Fruit fly (Drosophila melanogaster) whole organism, embryonic: Measurements from ENCODE around the gene Jupiter.

Source experiments
- Atf6 ChIP-seq: fragments of 200-800 bp; sonication (Bioruptor generic); IDR thresholded peaks from 2 replicates; pipeline ENCODE4 v1.3.6; 2022; ENCODE audit warnings: missing biosample characterization, missing genetic modification characterization
- BEAF-32 ChIP-seq: fragments of 200-800 bp; sonication (Bioruptor generic); optimal IDR thresholded peaks from 3 replicates; lab custom pipeline; 2017; ENCODE audit warnings: missing biosample characterization, missing genetic modification characterization, mild to moderate bottlenecking, moderate library complexity, missing genetic modification reagents
- CG10543 ChIP-seq: fragments of 200-800 bp; sonication (Bioruptor generic); optimal IDR thresholded peaks from 3 replicates; lab custom pipeline; 2017; ENCODE audit warnings: missing biosample characterization, mild to moderate bottlenecking, missing genetic modification characterization, moderate library complexity
- CG10979 ChIP-seq: fragments of 200-800 bp; sonication (Bioruptor generic); optimal IDR thresholded peaks from 2 replicates; lab custom pipeline; 2018; ENCODE audit warnings: missing biosample characterization, mild to moderate bottlenecking, missing genetic modification characterization, moderate library complexity
- CG1233 ChIP-seq: fragments of 200-800 bp; sonication (Bioruptor generic); optimal IDR thresholded peaks from 4 replicates; lab custom pipeline; 2018; ENCODE audit warnings: missing biosample characterization, mild to moderate bottlenecking, missing genetic modification characterization
- CG12744 ChIP-seq: fragments of 200-800 bp; sonication (Bioruptor generic); optimal IDR thresholded peaks from 2 replicates; lab custom pipeline; 2016; ENCODE audit warnings: missing biosample characterization, missing genetic modification characterization
- CG13775 ChIP-seq: fragments of 200-800 bp; sonication (Bioruptor generic); optimal IDR thresholded peaks from 3 replicates; lab custom pipeline; 2017; ENCODE audit warnings: missing biosample characterization, mild to moderate bottlenecking, missing genetic modification characterization
- CG14965 ChIP-seq: fragments of 200-800 bp; sonication (Bioruptor generic); optimal IDR thresholded peaks from 2 replicates; lab custom pipeline; 2016; ENCODE audit warnings: missing biosample characterization, missing genetic modification characterization, borderline replicate concordance
- CG15479 ChIP-seq: fragments of 200-800 bp; sonication (Bioruptor generic); optimal IDR thresholded peaks from 3 replicates; lab custom pipeline; 2019; ENCODE audit warnings: missing biosample characterization, mild to moderate bottlenecking, missing genetic modification characterization, moderate library complexity
- CG1602 ChIP-seq: fragments of 200-800 bp; sonication (Bioruptor generic); optimal IDR thresholded peaks from 3 replicates; lab custom pipeline; 2016; ENCODE audit warnings: missing biosample characterization, missing genetic modification characterization
- CG17802 ChIP-seq: fragments of 200-800 bp; sonication (Bioruptor generic); optimal IDR thresholded peaks from 2 replicates; lab custom pipeline; 2018; ENCODE audit warnings: missing biosample characterization, mild to moderate bottlenecking, missing genetic modification characterization, moderate library complexity
- CG2116 ChIP-seq: fragments of 200-800 bp; sonication (Bioruptor generic); optimal IDR thresholded peaks from 3 replicates; lab custom pipeline; 2018; ENCODE audit warnings: missing biosample characterization, mild to moderate bottlenecking, missing genetic modification characterization
- CG30403 ChIP-seq: fragments of 200-800 bp; sonication (Bioruptor generic); optimal IDR thresholded peaks from 3 replicates; lab custom pipeline; 2016; ENCODE audit warnings: missing biosample characterization, missing genetic modification characterization
- CG31224 ChIP-seq: fragments of 200-800 bp; sonication (Bioruptor generic); IDR thresholded peaks from 2 replicates; pipeline ENCODE4 v1.3.6; 2022; ENCODE audit warnings: missing biosample characterization, missing genetic modification characterization
- CG32532 ChIP-seq: fragments of 200-800 bp; sonication (Bioruptor generic); IDR thresholded peaks from 2 replicates; pipeline ENCODE4 v1.3.6; 2022; ENCODE audit warnings: missing biosample characterization, missing genetic modification characterization
- CG34376 ChIP-seq: fragments of 200-800 bp; sonication (Bioruptor generic); optimal IDR thresholded peaks from 2 replicates; lab custom pipeline; 2018; ENCODE audit warnings: missing biosample characterization, mild to moderate bottlenecking, missing genetic modification characterization
- CG7372 ChIP-seq: fragments of 200-800 bp; sonication (Bioruptor generic); IDR thresholded peaks from 2 replicates; pipeline ENCODE4 v1.3.6; 2022; ENCODE audit warnings: missing biosample characterization, missing genetic modification characterization
- CG7745 ChIP-seq: fragments of 200-800 bp; sonication (Bioruptor generic); optimal IDR thresholded peaks from 2 replicates; lab custom pipeline; 2018; ENCODE audit warnings: missing biosample characterization, mild to moderate bottlenecking, missing genetic modification characterization, moderate library complexity
- Deaf1 ChIP-seq: fragments of 200-800 bp; optimal IDR thresholded peaks from 3 replicates; lab custom pipeline; 2019; ENCODE audit warnings: missing biosample characterization, mild to moderate bottlenecking, missing genetic modification characterization, moderate library complexity
- Dip3 ChIP-seq: fragments of 200-800 bp; sonication (Bioruptor generic); optimal IDR thresholded peaks from 3 replicates; lab custom pipeline; 2016; ENCODE audit warnings: missing biosample characterization, missing genetic modification characterization
- Dref ChIP-seq: fragments of 200-800 bp; sonication (Bioruptor generic); IDR thresholded peaks from 2 replicates; pipeline ENCODE4 v1.3.6; 2022; ENCODE audit warnings: missing biosample characterization, missing genetic modification characterization
- Gug ChIP-seq: fragments of 200-800 bp; sonication (Bioruptor generic); IDR thresholded peaks from 4 replicates; pipeline ENCODE4 v1.3.6; 2022; ENCODE audit warnings: missing biosample characterization, missing genetic modification characterization
- H2.0 ChIP-seq: fragments of 200-800 bp; sonication (Bioruptor generic); IDR thresholded peaks from 2 replicates; pipeline ENCODE4 v1.3.6; 2022; ENCODE audit warnings: missing biosample characterization, missing genetic modification characterization
- Hmx ChIP-seq: fragments of 200-800 bp; sonication (Bioruptor generic); optimal IDR thresholded peaks from 2 replicates; lab custom pipeline; 2016; ENCODE audit warnings: missing biosample characterization, missing genetic modification characterization
- Meics ChIP-seq: fragments of 200-800 bp; sonication (Bioruptor generic); optimal IDR thresholded peaks from 2 replicates; lab custom pipeline; 2017; ENCODE audit warnings: missing biosample characterization, mild to moderate bottlenecking, missing genetic modification characterization
- Myb ChIP-seq: fragments of 200-800 bp; sonication (Bioruptor generic); optimal IDR thresholded peaks from 2 replicates; lab custom pipeline; 2016; ENCODE audit warnings: missing biosample characterization, missing genetic modification characterization
- Nf-YC ChIP-seq: fragments of 200-800 bp; optimal IDR thresholded peaks from 3 replicates; lab custom pipeline; 2019; ENCODE audit warnings: missing biosample characterization, mild to moderate bottlenecking, missing genetic modification characterization, moderate library complexity
- Oaz ChIP-seq: fragments of 200-800 bp; sonication (Bioruptor generic); IDR thresholded peaks from 2 replicates; pipeline ENCODE4 v1.3.6; 2022; ENCODE audit warnings: missing biosample characterization, missing genetic modification characterization
- Sry-β ChIP-seq: fragments of 200-800 bp; sonication (Bioruptor generic); optimal IDR thresholded peaks from 2 replicates; lab custom pipeline; 2018; ENCODE audit warnings: missing biosample characterization, mild to moderate bottlenecking, missing genetic modification characterization, moderate library complexity
- Sry-δ ChIP-seq: fragments of 200-800 bp; sonication (Bioruptor generic); optimal IDR thresholded peaks from 2 replicates; lab custom pipeline; 2016; ENCODE audit warnings: missing biosample characterization, missing genetic modification characterization
- Xrp1 ChIP-seq: fragments of 200-800 bp; sonication (Bioruptor generic); IDR thresholded peaks from 2 replicates; pipeline ENCODE4 v1.3.6; 2022; ENCODE audit warnings: missing biosample characterization, missing genetic modification characterization
- aop ChIP-seq: fragments of 200-800 bp; sonication (Bioruptor generic); IDR thresholded peaks from 2 replicates; pipeline ENCODE4 v1.3.6; 2022; ENCODE audit warnings: missing biosample characterization, missing genetic modification characterization
- ap ChIP-seq: fragments of 200-800 bp; sonication (Bioruptor generic); IDR thresholded peaks from 2 replicates; pipeline ENCODE4 v1.3.6; 2022; ENCODE audit warnings: missing biosample characterization, missing genetic modification characterization
- br ChIP-seq: fragments of >200 bp; optimal IDR thresholded peaks from 2 replicates; lab custom pipeline; 2017
- crc ChIP-seq: fragments of 200-800 bp; sonication (Bioruptor generic); optimal IDR thresholded peaks from 2 replicates; lab custom pipeline; 2016; ENCODE audit warnings: missing biosample characterization, missing genetic modification characterization
- croc ChIP-seq: fragments of 200-800 bp; sonication (Bioruptor generic); conservative IDR thresholded peaks from 3 replicates; pipeline ENCODE4 v1.3.6; 2022; ENCODE audit warnings: missing biosample characterization, missing genetic modification characterization
- dimm ChIP-seq: fragments of 200-800 bp; sonication (Bioruptor generic); IDR thresholded peaks from 2 replicates; pipeline ENCODE4 v1.3.6; 2022; ENCODE audit warnings: missing biosample characterization, missing genetic modification characterization
- disco-r ChIP-seq: fragments of 200-800 bp; sonication (Bioruptor generic); optimal IDR thresholded peaks from 2 replicates; lab custom pipeline; 2016; ENCODE audit warnings: missing biosample characterization, missing genetic modification characterization
- dmrt11E ChIP-seq: fragments of 200-800 bp; sonication (Bioruptor generic); optimal IDR thresholded peaks from 3 replicates; lab custom pipeline; 2018; ENCODE audit warnings: missing biosample characterization, mild to moderate bottlenecking, missing genetic modification characterization, moderate library complexity
- gfzf ChIP-seq: fragments of 200-800 bp; sonication (Bioruptor generic); optimal IDR thresholded peaks from 2 replicates; lab custom pipeline; 2016; ENCODE audit warnings: missing biosample characterization, mild to moderate bottlenecking, missing genetic modification characterization, moderate library complexity
- hb ChIP-seq: fragments of 200-800 bp; sonication (Bioruptor generic); IDR thresholded peaks from 3 replicates; pipeline ENCODE4 v1.3.6; 2022; ENCODE audit warnings: missing biosample characterization, missing genetic modification characterization; ENCODE audit not compliant: partially characterized antibody
- jigr1 ChIP-seq: fragments of 200-800 bp; sonication (Bioruptor generic); IDR thresholded peaks from 3 replicates; pipeline ENCODE4 v1.3.6; 2022; ENCODE audit warnings: missing biosample characterization, missing genetic modification characterization
- kah ChIP-seq: fragments of 200-800 bp; sonication (Bioruptor generic); optimal IDR thresholded peaks from 2 replicates; lab custom pipeline; 2018; ENCODE audit warnings: missing biosample characterization, mild to moderate bottlenecking, missing genetic modification characterization
- klu ChIP-seq: fragments of 200-800 bp; sonication (Bioruptor generic); IDR thresholded peaks from 2 replicates; pipeline ENCODE4 v1.3.6; 2022; ENCODE audit warnings: missing biosample characterization, missing genetic modification characterization
- luna ChIP-seq: fragments of 200-800 bp; sonication (Bioruptor generic); optimal IDR thresholded peaks from 2 replicates; lab custom pipeline; 2016; ENCODE audit warnings: missing biosample characterization, missing genetic modification characterization
- nmo ChIP-seq: fragments of 200-800 bp; sonication (Bioruptor generic); optimal IDR thresholded peaks from 2 replicates; lab custom pipeline; 2018; ENCODE audit warnings: missing biosample characterization, mild to moderate bottlenecking, missing genetic modification characterization, moderate library complexity
- ranshi ChIP-seq: fragments of 200-800 bp; sonication (Bioruptor generic); IDR thresholded peaks from 2 replicates; pipeline ENCODE4 v1.3.6; 2022; ENCODE audit warnings: missing biosample characterization, missing genetic modification characterization
- repo ChIP-seq: fragments of 200-800 bp; sonication (Bioruptor generic); optimal IDR thresholded peaks from 2 replicates; lab custom pipeline; 2016; ENCODE audit warnings: missing biosample characterization, missing genetic modification characterization
- sisA ChIP-seq: fragments of 200-800 bp; sonication (Bioruptor generic); IDR thresholded peaks from 2 replicates; pipeline ENCODE4 v1.3.6; 2022; ENCODE audit warnings: missing biosample characterization, missing genetic modification characterization
- unc-4 ChIP-seq: fragments of 200-800 bp; sonication (Bioruptor generic); IDR thresholded peaks from 2 replicates; pipeline ENCODE4 v1.3.6; 2022; ENCODE audit warnings: missing biosample characterization, missing genetic modification characterization; ENCODE audit not compliant: partially characterized antibody
- vfl ChIP-seq: fragments of 200-800 bp; sonication (Bioruptor generic); optimal IDR thresholded peaks from 2 replicates; lab custom pipeline; 2016; ENCODE audit warnings: missing biosample characterization, missing genetic modification characterization
- vnd ChIP-seq: fragments of 200-800 bp; sonication (Bioruptor generic); IDR thresholded peaks from 3 replicates; pipeline ENCODE4 v1.3.6; 2022; ENCODE audit warnings: missing biosample characterization, missing genetic modification characterization; ENCODE audit not compliant: partially characterized antibody

The Jupiter gene

DNA sequence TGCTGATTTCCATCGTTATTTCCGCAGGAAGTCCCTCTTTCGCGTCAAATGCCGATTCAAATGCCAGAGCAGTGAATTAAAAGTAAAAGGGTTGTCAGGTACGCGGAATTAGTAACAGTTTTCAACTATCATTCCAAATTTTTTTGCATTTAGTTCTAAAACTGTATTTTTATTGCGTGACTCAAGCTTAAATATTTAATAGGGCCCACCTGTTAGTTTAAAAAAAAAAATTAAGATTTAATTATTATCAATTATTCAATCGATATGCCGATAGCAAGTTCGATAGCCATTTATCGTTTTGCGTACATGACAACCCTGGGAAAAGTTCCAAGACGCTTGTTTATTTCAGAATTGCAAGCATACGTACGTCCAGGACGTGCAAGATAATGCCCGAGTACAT lies 3.3 kb upstream of the Jupiter start, which contains the start of gene CG14711 (continued):
- TF ChIP-seq CG7372 (GFP tag; lab: Robert Waterston, UW): peak; percentile 81
- peak; percentile 72; the same call in 3 of the 4 replicates for TF ChIP-seq Gug (GFP tag; lab: Robert Waterston, UW)
- TF ChIP-seq CG7745 (tag; lab: Kevin White, UChicago): peak; percentile 47
- TF ChIP-seq H2.0 (GFP tag; lab: Robert Waterston, UW): peak; percentile 86
- no peak for TF ChIP-seq luna (GFP tag; lab: Kevin White, UChicago)
- TF ChIP-seq dimm (GFP tag; lab: Robert Waterston, UW): 0 out of 2 replicates have a peak, but pooled peaks have one; percentile 34
- TF ChIP-seq Atf6 (GFP tag; lab: Robert Waterston, UW): peak; percentile 90
- peak; percentile 31 for TF ChIP-seq Hmx (GFP tag; lab: Kevin White, UChicago)
- no peak for TF ChIP-seq gfzf
- peak; percentile 83 for TF ChIP-seq ranshi (GFP tag; lab: Robert Waterston, UW)
- TF ChIP-seq BEAF-32 (GFP tag; lab: Kevin White, UChicago): peak; percentile 75
- TF ChIP-seq vnd (GFP tag; lab: Robert Waterston, UW): peak; percentile 79
- peak; percentile 92 for TF ChIP-seq Xrp1
- peak; percentile 84 for TF ChIP-seq CG1233 (GFP tag; lab: Kevin White, UChicago)
- peak; percentile 77 for TF ChIP-seq Dref (GFP tag; lab: Robert Waterston, UW)
- peak; percentile 92 for TF ChIP-seq CG13775
- no peak for TF ChIP-seq Sry-β (GFP tag; lab: Kevin White, UChicago)
- TF ChIP-seq Oaz (GFP tag; lab: Robert Waterston, UW): peak; percentile 65
- peak; percentile 82 for TF ChIP-seq sisA
- no peak for TF ChIP-seq CG14965 (GFP tag; lab: Kevin White, UChicago)
- peak; percentile 79 for TF ChIP-seq Meics (GFP tag; lab: Kevin White, UChicago)
- TF ChIP-seq CG2116 (GFP tag; lab: Kevin White, UChicago): peak; percentile 96
- TF ChIP-seq vfl (GFP tag; lab: Kevin White, UChicago): peak; percentile 79
- peak; percentile 73 for TF ChIP-seq CG12744
- TF ChIP-seq Dip3 (GFP tag; lab: Kevin White, UChicago): peak; percentile 65
- TF ChIP-seq crc: peak; percentile 20
- TF ChIP-seq dmrt11E: peak; percentile 86
- TF ChIP-seq Nf-YC (tag; lab: Kevin White, UChicago): peak; percentile 82
- peak; percentile 93 for TF ChIP-seq CG30403 (GFP tag; lab: Kevin White, UChicago)
- TF ChIP-seq Sry-δ: peak; percentile 53
- no peak for TF ChIP-seq repo
- peak; percentile 85 for TF ChIP-seq CG1602 (GFP tag; lab: Kevin White, UChicago)
- TF ChIP-seq kah (GFP tag; lab: Kevin White, UChicago): peak; percentile 56
- no peak for TF ChIP-seq br (lab: Kevin White, UChicago)
- peak; percentile 83 for TF ChIP-seq CG34376 (GFP tag; lab: Kevin White, UChicago)
- peak; percentile 90 for TF ChIP-seq nmo (GFP tag; lab: Kevin White, UChicago)
- peak; percentile 81 for TF ChIP-seq CG10543 (GFP tag; lab: Kevin White, UChicago)
- TF ChIP-seq CG32532 (GFP tag; lab: Robert Waterston, UW): peak; percentile 89
- no peak for TF ChIP-seq Deaf1 (tag; lab: Kevin White, UChicago)
- TF ChIP-seq aop (GFP tag; lab: Robert Waterston, UW): no peak
- TF ChIP-seq CG31224 (GFP tag; lab: Robert Waterston, UW): peak; percentile 69
- TF ChIP-seq jigr1 (GFP tag; lab: Robert Waterston, UW): no peak
- peak; percentile 79 for TF ChIP-seq ap (GFP tag; lab: Robert Waterston, UW)
- peak; percentile 49 for TF ChIP-seq Myb (GFP tag; lab: Kevin White, UChicago)
- peak; percentile 52; the same call in 2 of the 3 replicates for TF ChIP-seq croc (GFP tag; lab: Robert Waterston, UW)
- TF ChIP-seq CG10979 (tag; lab: Kevin White, UChicago): peak; percentile 81
- TF ChIP-seq CG17802 (tag; lab: Kevin White, UChicago): peak; percentile 45
- peak; percentile 77; the same call in 2 of the 3 replicates for TF ChIP-seq hb
- no peak for TF ChIP-seq disco-r (GFP tag; lab: Kevin White, UChicago)
- TF ChIP-seq unc-4: peak; percentile 86
- peak; percentile 27; the same call in 1 of the 2 replicates for TF ChIP-seq klu (GFP tag; lab: Robert Waterston, UW)
- TF ChIP-seq CG15479: no peak
